Fruit fly (Drosophila melanogaster): ENCODE measurements around the gene CG9458.

The CG9458 gene

DNA sequence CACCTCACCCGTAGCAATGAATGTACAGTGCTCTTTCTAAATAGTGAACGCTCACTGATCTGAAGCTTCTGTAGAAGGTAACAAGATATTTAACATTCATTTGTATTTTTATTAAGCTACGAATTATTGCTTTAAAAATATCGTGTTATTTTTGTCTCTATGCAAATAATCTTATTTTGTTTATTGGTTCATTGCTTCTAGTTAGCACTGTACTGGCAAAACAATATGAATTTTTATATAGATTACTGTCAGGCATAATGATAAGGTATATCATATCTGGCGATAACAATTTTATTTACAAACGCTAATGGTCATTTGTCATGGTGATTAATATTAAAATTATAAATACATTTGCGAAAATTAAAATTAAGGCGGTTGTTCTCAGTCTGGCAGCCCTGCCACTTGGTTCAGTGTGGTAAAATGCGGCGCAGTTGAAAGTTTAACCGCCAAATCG is 48.1 kb downstream of the CG9458 start, which contains the start of gene CG9471 (continued):
- TF ChIP-seq Eip74EF (GFP tag; optimal IDR thresholded peaks at IDR 0.05) (peak in 1 of 2 experiments; percentile 90), ham (GFP tag; IDR thresholded peaks at IDR 0.05) (peak; percentile 71; the same call in 1 of the 2 replicates), HLHmδ (GFP tag; optimal IDR thresholded peaks at IDR 0.05) (no peak), CG34422 (GFP tag; IDR thresholded peaks at IDR 0.05) (peak; percentile 93), dm (GFP tag; optimal IDR thresholded peaks at IDR 0.05) (peak; percentile 68), croc (GFP tag; conservative IDR thresholded peaks at IDR 0.05) (peak; percentile 80), CG9817 (tag; optimal IDR thresholded peaks at IDR 0.05) (peak; percentile 92), CG16779 (GFP tag; IDR thresholded peaks at IDR 0.05) (peak; percentile 90), Taf1 (GFP tag; IDR thresholded peaks at IDR 0.05) (peak; percentile 88), CG17359 (tag; optimal IDR thresholded peaks at IDR 0.05) (peak; percentile 92), mam (GFP tag; optimal IDR thresholded peaks at IDR 0.05) (peak; percentile 95), Side (GFP tag; optimal IDR thresholded peaks at IDR 0.05) (peak; percentile 88), ttk (GFP tag; IDR thresholded peaks at IDR 0.05) (peak; percentile 87), ewg (GFP tag; optimal IDR thresholded peaks at IDR 0.05) (peak; percentile 69), slbo (GFP tag; IDR thresholded peaks at IDR 0.05) (peak; percentile 96), tgo (GFP tag; IDR thresholded peaks at IDR 0.05) (peak; percentile 92), CG13296 (GFP tag; optimal IDR thresholded peaks at IDR 0.05) (peak; percentile 91), CG17328 (GFP tag; IDR thresholded peaks at IDR 0.05) (peak; percentile 91), Fer1 (GFP tag; optimal IDR thresholded peaks at IDR 0.05) (peak; percentile 94), Hr3 (GFP tag; optimal IDR thresholded peaks at IDR 0.05) (peak; percentile 91), Nf-YA (GFP tag; IDR thresholded peaks at IDR 0.05) (peak; percentile 88), Gug (GFP tag; IDR thresholded peaks at IDR 0.05) (peak; percentile 89), CG8478 (optimal IDR thresholded peaks at IDR 0.05) (no peak), CG15696 (tag; optimal IDR thresholded peaks at IDR 0.05) (peak; percentile 76), CG32532 (GFP tag; IDR thresholded peaks at IDR 0.05) (peak; percentile 94), Ets97D (GFP tag; optimal IDR thresholded peaks at IDR 0.05) (peak; percentile 70), Hand (GFP tag; optimal IDR thresholded peaks at IDR 0.05) (peak; percentile 93), CG1602 (GFP tag; optimal IDR thresholded peaks at IDR 0.05) (peak; percentile 87), CG3065 (GFP tag; optimal IDR thresholded peaks at IDR 0.05) (peak; percentile 60), CG8924 (tag; optimal IDR thresholded peaks at IDR 0.05) (peak; percentile 93), lbe (GFP tag; optimal IDR thresholded peaks at IDR 0.05) (peak; percentile 96), sug (tag; optimal IDR thresholded peaks at IDR 0.05) (peak; percentile 91), gsb-n (tag; optimal IDR thresholded peaks at IDR 0.05) (peak; percentile 81), Adf1 (GFP tag; IDR thresholded peaks at IDR 0.05) (peak; percentile 71), CG12155 (GFP tag; optimal IDR thresholded peaks at IDR 0.05) (peak; percentile 93), CTCF (GFP tag; optimal IDR thresholded peaks at IDR 0.05) (peak; percentile 26), CG30403 (GFP tag; optimal IDR thresholded peaks at IDR 0.05) (peak; percentile 93), CG32767 (GFP tag; IDR thresholded peaks at IDR 0.05) (peak; percentile 88; the same call in 1 of the 2 replicates), en (GFP tag; optimal IDR thresholded peaks at IDR 0.05) (peak; percentile 72), CG5180 (GFP tag; optimal IDR thresholded peaks at IDR 0.05) (peak; percentile 70), E2f2 (GFP tag; IDR thresholded peaks at IDR 0.05) (peak; percentile 92), NC2β (GFP tag; optimal IDR thresholded peaks at IDR 0.05) (peak; percentile 89), Tbp (GFP tag; optimal IDR thresholded peaks at IDR 0.05) (no peak), Nf-YB (GFP tag; optimal IDR thresholded peaks at IDR 0.05) (peak; percentile 75), CG1024 (GFP tag; IDR thresholded peaks at IDR 0.05) (peak; percentile 56; the same call in 1 of the 2 replicates), CG6175 (GFP tag; IDR thresholded peaks at IDR 0.05) (peak; percentile 67; the same call in 1 of the 3 replicates), ems (GFP tag; optimal IDR thresholded peaks at IDR 0.05) (peak; percentile 85), ci (GFP tag; IDR thresholded peaks at IDR 0.05) (peak; percentile 94), fru (optimal IDR thresholded peaks at IDR 0.05) (no peak), Sry-β (GFP tag; optimal IDR thresholded peaks at IDR 0.05) (peak; percentile 10), hth (optimal IDR thresholded peaks at IDR 0.05) (no peak), CG11504 (tag; optimal IDR thresholded peaks at IDR 0.05) (peak; percentile 92), CG4404 (GFP tag; IDR thresholded peaks at IDR 0.05) (peak; percentile 79)
